Worm (Caenorhabditis elegans): Measurements from ENCODE around the gene C16A11.3.

- TF ChIP-seq nhr-11 (tag; optimal IDR thresholded peaks at IDR 0.05) (no peak), attf-4 (tag; optimal IDR thresholded peaks at IDR 0.05) (no peak), zip-11 (GFP tag; IDR thresholded peaks at IDR 0.05) (no peak), ama-1 (optimal IDR thresholded peaks at IDR 0.05) (no peak), zfp-3 (GFP tag; conservative IDR thresholded peaks at IDR 0.05) (no peak), spr-1 (tag; optimal IDR thresholded peaks at IDR 0.05) (no peak), nhr-25 (tag; optimal IDR thresholded peaks at IDR 0.05; ENCODE audit: borderline replicate concordance, insufficient read depth) (no peak), ztf-7 (tag; optimal IDR thresholded peaks at IDR 0.05) (no peak), zag-1 (tag; optimal IDR thresholded peaks at IDR 0.05) (no peak), nhr-42 (GFP tag; IDR thresholded peaks at IDR 0.05) (no peak), fos-1 (tag; optimal IDR thresholded peaks at IDR 0.05) (no peak), T26A8.4 (GFP tag; IDR thresholded peaks at IDR 0.05) (no peak), mes-2 (tag; optimal IDR thresholded peaks at IDR 0.05; ENCODE audit: poor library complexity, severe bottlenecking) (no peak)
Observed at ce11 chrII:4179897-4180296, 49.4 kb upstream of the C16A11.3 start, which contains the start of gene R03H10.1.

Measured in whole organism, L4 larva.